Worm (Caenorhabditis elegans): ENCODE data around the gene ztf-22.
A peak's percentile ranks its signal among the peaks of the same experiment; 100 is the strongest.

DNA sequence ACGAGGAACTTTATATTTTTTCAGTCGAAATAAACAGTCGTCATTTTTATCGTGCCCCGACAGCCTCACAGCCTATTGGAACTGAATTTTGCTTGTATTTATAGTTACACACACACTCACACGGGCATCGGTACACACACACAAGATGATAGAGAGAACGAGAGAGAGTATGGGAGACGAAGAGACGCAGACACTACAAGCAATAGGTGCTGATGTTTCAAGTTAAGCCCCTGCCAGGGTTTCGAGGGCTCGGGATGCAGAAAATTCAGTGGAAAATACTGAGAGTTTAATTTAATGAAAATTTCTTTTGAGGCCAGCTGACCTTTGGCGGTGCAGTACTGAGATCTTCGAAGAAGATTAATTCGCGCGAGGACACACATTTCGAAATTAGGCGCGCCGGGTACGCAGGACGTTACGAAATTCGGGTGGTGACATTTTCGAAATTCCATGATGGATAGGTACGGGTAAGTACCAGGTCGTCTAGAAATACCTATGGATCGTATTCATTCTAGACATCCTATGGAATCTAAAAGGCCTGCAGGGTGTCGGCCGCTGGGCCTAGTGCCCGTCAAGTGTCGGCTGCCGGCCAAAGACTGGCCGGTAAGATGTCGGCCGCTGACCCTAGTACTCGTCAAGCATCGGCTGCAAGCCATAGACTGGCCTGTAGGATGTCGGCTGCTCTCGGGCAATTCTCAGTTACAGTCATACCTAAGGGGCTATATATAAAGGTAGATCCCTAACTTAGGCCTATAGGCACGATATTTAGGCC, 5.1 kb upstream of the ztf-22 start:
- no peak for TF ChIP-seq snpc-4 (tag; optimal IDR thresholded peaks at IDR 0.05)
- no peak for TF ChIP-seq fos-1 (tag; optimal IDR thresholded peaks at IDR 0.05)
- no peak for TF ChIP-seq ctbp-1 (GFP tag; IDR thresholded peaks at IDR 0.05)
- TF ChIP-seq zag-1 (tag; optimal IDR thresholded peaks at IDR 0.05), result no peak
- no peak for TF ChIP-seq lin-29 (GFP tag; IDR thresholded peaks at IDR 0.05)
- TF ChIP-seq nhr-237 (tag; optimal IDR thresholded peaks at IDR 0.05), result no peak
- TF ChIP-seq lin-38 (GFP tag; IDR thresholded peaks at IDR 0.05), result no peak
- TF ChIP-seq unc-62 (GFP tag; optimal IDR thresholded peaks at IDR 0.05 in 1 of 2), result peak in 1 of 2 experiments; percentile 84
- no peak for TF ChIP-seq unc-62 (tag; optimal IDR thresholded peaks at IDR 0.05)
- TF ChIP-seq jun-1 (tag; optimal IDR thresholded peaks at IDR 0.05), result no peak
- no peak for TF ChIP-seq Y48G9A.11 (GFP tag; IDR thresholded peaks at IDR 0.05)

All from whole organism, L4 larva.